Fruit fly (Drosophila melanogaster): ENCODE results near the gene rngo.

The rngo gene

dm6 chrX:16428476-16428875 lies 12.8 kb upstream of the rngo start:
- no peak for TF ChIP-seq noc (tag; optimal IDR thresholded peaks at IDR 0.05)

DNA sequence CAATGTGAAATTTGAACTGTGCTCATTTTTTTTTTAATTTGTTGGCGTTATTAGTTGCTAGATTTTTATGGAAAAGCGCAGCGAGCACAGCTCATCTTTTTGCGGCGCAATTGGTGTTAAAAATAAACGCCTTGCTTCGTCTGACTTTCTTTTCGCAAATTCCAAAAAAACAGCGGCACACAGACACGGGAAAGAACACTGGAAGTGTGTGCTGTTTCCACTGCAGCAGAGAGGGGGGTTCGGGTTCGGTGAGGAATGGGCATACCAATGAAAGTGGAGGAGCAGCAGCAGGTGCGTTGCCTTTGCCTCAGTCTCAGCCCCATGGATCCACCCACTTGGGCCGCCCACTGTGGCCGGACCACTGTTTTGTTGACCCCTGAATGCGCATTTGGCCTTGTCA lies 1.1 kb downstream of the rngo start:
- TF ChIP-seq noc (tag; optimal IDR thresholded peaks at IDR 0.05): no peak

DNA sequence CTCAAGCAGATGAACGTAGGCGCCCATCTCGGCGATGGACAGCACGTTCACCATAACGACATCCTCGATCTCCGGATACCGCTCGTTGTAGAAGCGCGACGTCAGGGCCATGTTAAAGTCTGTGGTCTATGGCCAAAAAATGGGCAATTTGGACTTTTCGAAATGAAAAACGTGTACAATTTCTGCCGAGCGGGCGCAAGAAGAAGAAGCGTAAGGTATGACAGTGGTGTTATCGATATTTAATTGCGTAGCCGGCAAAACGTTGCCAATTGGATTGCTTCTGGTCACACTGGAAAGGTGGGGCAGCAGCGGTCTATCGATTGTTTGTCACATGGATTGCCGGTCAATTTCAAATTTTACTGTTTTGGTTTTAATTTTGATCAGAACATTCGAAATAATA lies 5.5 kb downstream of the rngo start, which contains the start of gene eIF2alpha:
Gene eIF2alpha, minus strand, starts transcription at position 225 of the 400 bp plus-strand sequence.
- TF ChIP-seq noc (tag; optimal IDR thresholded peaks at IDR 0.05): no peak

- TF ChIP-seq noc (tag; optimal IDR thresholded peaks at IDR 0.05): no peak
Measured at dm6 chrX:16448252-16449191, 7.3 kb downstream of the rngo start, which contains the start of the genes CG34015 and eIF4H1. TSS of gene CG34015 (minus strand) at chrX:16448302. TSS of gene eIF4H1 (plus strand) at chrX:16448665.

- no peak for TF ChIP-seq noc (tag; optimal IDR thresholded peaks at IDR 0.05)
Measured at dm6 chrX:16449316-16449715, 8.1 kb downstream of the rngo start.

DNA sequence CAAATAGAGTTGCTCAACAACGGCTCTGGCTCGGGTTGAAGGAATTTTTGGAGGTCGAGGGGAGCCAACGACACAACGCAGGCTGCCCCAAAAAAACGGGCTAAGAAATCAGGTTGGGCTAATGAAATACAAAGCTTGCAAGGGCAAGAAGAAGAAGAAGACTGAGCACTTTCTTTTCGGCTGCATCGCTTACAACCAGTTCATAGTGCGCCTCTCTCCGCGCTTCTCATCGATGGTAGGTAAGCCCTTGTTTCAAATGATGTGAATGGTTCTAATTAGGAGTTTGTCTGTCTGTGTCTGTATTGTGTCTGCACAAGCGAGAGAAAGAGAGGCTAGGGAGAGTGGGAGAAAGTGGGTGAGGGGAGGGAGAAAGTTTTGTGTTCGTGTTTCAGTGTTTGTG lies 15.3 kb downstream of the rngo start:
- TF ChIP-seq noc (tag; optimal IDR thresholded peaks at IDR 0.05): no peak

dm6 chrX:16458551-16458950 lies 17.3 kb downstream of the rngo start:
- no peak for TF ChIP-seq noc (tag; optimal IDR thresholded peaks at IDR 0.05)

- TF ChIP-seq noc (tag; optimal IDR thresholded peaks at IDR 0.05): no peak
Measured at dm6 chrX:16484533-16484932, 43.3 kb downstream of the rngo start.

All from whole organism, larva.